Worm (Caenorhabditis elegans) whole organism, L1 larva: ENCODE measurements around the gene C04C3.9.

ENCODE experiments used
- C04F5.9 ChIP-seq: sonication (generic microtip); optimal IDR thresholded peaks from 2 replicates; lab custom pipeline; 2016; ENCODE audit warnings: missing genetic modification characterization, missing compliant biosample characterization
- C16A3.4 ChIP-seq: fragments of 150-350 bp; optimal IDR thresholded peaks from 2 replicates; lab custom pipeline; 2014; ENCODE audit warnings: missing biosample characterization, missing genetic modification characterization
- C34B4.2 ChIP-seq: sonication (generic microtip); optimal IDR thresholded peaks from 2 replicates; lab custom pipeline; 2017; ENCODE audit warnings: mild to moderate bottlenecking, missing genetic modification characterization, missing compliant biosample characterization
- F16B12.6 ChIP-seq: fragments of 150-350 bp; optimal IDR thresholded peaks from 2 replicates; lab custom pipeline; 2014; ENCODE audit warnings: missing biosample characterization, missing genetic modification characterization
- aly-2 ChIP-seq: fragments of 150-350 bp; optimal IDR thresholded peaks from 2 replicates; lab custom pipeline; 2014; ENCODE audit warnings: missing biosample characterization, missing genetic modification characterization
- ceh-63 ChIP-seq: fragments of 200-800 bp; sonication (Bioruptor generic); optimal IDR thresholded peaks from 2 replicates; lab custom pipeline; 2018; ENCODE audit warnings: mild to moderate bottlenecking, missing genetic modification characterization, missing compliant biosample characterization
- ceh-8 ChIP-seq: fragments of 200-800 bp; sonication (Bioruptor generic); optimal IDR thresholded peaks from 2 replicates; lab custom pipeline; 2018; ENCODE audit warnings: mild to moderate bottlenecking, missing genetic modification characterization, moderate library complexity, missing compliant biosample characterization
- ceh-82 ChIP-seq, 3 experiments: fragments of 150-350 bp in 1 of 3; sonication (generic microtip) in 2 of 3; optimal IDR thresholded peaks; 2 replicates each; lab custom pipeline; 2014 to 2017; ENCODE audit warnings: missing biosample characterization in 3 of 3, missing genetic modification characterization in 3 of 3
- dpl-1 ChIP-seq, 3 experiments: fragments of 150-350 bp in 2 of 3; sonication (generic microtip) in 1 of 3; optimal IDR thresholded peaks; 2 replicates each; lab custom pipeline; 2014 to 2017; ENCODE audit warnings: missing biosample characterization in 3 of 3, missing genetic modification characterization in 3 of 3, missing genetic modification reagents in 3 of 3
- egl-13 ChIP-seq: sonication (generic microtip); optimal IDR thresholded peaks from 2 replicates; lab custom pipeline; 2016; ENCODE audit warnings: missing genotype, missing genetic modification reagents, missing genetic modification characterization, missing compliant biosample characterization
- egl-27 ChIP-seq, 2 experiments: fragments of 150-350 bp in 1 of 2; sonication (generic microtip); optimal IDR thresholded peaks; 3 replicates each; lab custom pipeline; 2017 to 2018; ENCODE audit warnings: missing biosample characterization in 2 of 2, missing genetic modification characterization in 2 of 2, missing genetic modification reagents in 2 of 2
- fkh-10 ChIP-seq: sonication (generic microtip); optimal IDR thresholded peaks from 2 replicates; lab custom pipeline; 2017; ENCODE audit warnings: missing biosample characterization, missing genetic modification reagents, missing genetic modification characterization
- hlh-4 ChIP-seq: sonication (generic microtip); optimal IDR thresholded peaks from 2 replicates; lab custom pipeline; 2016; ENCODE audit warnings: mild to moderate bottlenecking, missing genetic modification characterization, missing compliant biosample characterization
- irx-1 ChIP-seq: sonication (generic microtip); optimal IDR thresholded peaks from 2 replicates; lab custom pipeline; 2016; ENCODE audit warnings: missing genetic modification characterization, missing compliant biosample characterization
- isw-1 ChIP-seq: fragments of 200-800 bp; sonication (Bioruptor generic); IDR thresholded peaks from 2 replicates; pipeline ENCODE4 v1.3.6; 2022; ENCODE audit warnings: missing genetic modification characterization, missing compliant biosample characterization
- jun-1 ChIP-seq: fragments of 150-350 bp; optimal IDR thresholded peaks from 2 replicates; lab custom pipeline; 2014; ENCODE audit warnings: missing biosample characterization, missing genetic modification reagents, missing genetic modification characterization
- lin-14 ChIP-seq: fragments of 200-800 bp; sonication (Bioruptor generic); optimal IDR thresholded peaks from 2 replicates; lab custom pipeline; 2018; ENCODE audit warnings: mild to moderate bottlenecking, missing genetic modification characterization, moderate library complexity, missing compliant biosample characterization
- lin-15B ChIP-seq: fragments of 150-350 bp; sonication (generic microtip); optimal IDR thresholded peaks from 3 replicates; lab custom pipeline; 2014; ENCODE audit warnings: missing biosample characterization, missing genetic modification characterization
- lin-39 ChIP-seq: fragments of 150-350 bp; optimal IDR thresholded peaks from 2 replicates; lab custom pipeline; 2014; ENCODE audit warnings: missing biosample characterization, missing genetic modification reagents, missing genetic modification characterization
- lsy-2 ChIP-seq, 2 experiments: fragments of 150-350 bp; optimal IDR thresholded peaks; 2 replicates each; lab custom pipeline; 2014; ENCODE audit warnings: missing biosample characterization in 2 of 2, missing genetic modification characterization in 2 of 2
- mab-9 ChIP-seq: fragments of 200-800 bp; sonication (Bioruptor generic); IDR thresholded peaks from 2 replicates; pipeline ENCODE4 v1.3.6; 2022; ENCODE audit warnings: missing genetic modification reagents, missing genetic modification characterization, missing compliant biosample characterization
- mdl-1 ChIP-seq, 2 experiments: fragments of 150-350 bp; optimal IDR thresholded peaks; 2 replicates each; lab custom pipeline; 2014 to 2017; ENCODE audit warnings: missing biosample characterization in 2 of 2, missing genetic modification characterization in 2 of 2, inconsistent platforms in 1 of 2
- mef-2 ChIP-seq: fragments of 150-350 bp; optimal IDR thresholded peaks from 2 replicates; lab custom pipeline; 2014; ENCODE audit warnings: missing biosample characterization, missing genetic modification characterization
- mep-1 ChIP-seq: fragments of 150-350 bp; optimal IDR thresholded peaks from 2 replicates; lab custom pipeline; 2014; ENCODE audit warnings: missing biosample characterization, missing genetic modification characterization
- nhr-12 ChIP-seq: sonication (generic microtip); optimal IDR thresholded peaks from 2 replicates; lab custom pipeline; 2017; ENCODE audit warnings: missing biosample characterization, missing genetic modification characterization
- nhr-20 ChIP-seq: sonication (generic microtip); optimal IDR thresholded peaks from 2 replicates; lab custom pipeline; 2016; ENCODE audit warnings: mild to moderate bottlenecking, missing genetic modification characterization, missing compliant biosample characterization
- nhr-28 ChIP-seq: fragments of 150-350 bp; optimal IDR thresholded peaks from 2 replicates; lab custom pipeline; 2014; ENCODE audit warnings: missing biosample characterization, missing genetic modification characterization
- nhr-71 ChIP-seq: sonication (generic microtip); optimal IDR thresholded peaks from 2 replicates; lab custom pipeline; 2016; ENCODE audit warnings: mild to moderate bottlenecking, missing genetic modification characterization, moderate library complexity, missing compliant biosample characterization
- nhr-77 ChIP-seq: fragments of 150-350 bp; optimal IDR thresholded peaks from 2 replicates; lab custom pipeline; 2014; ENCODE audit warnings: missing biosample characterization, missing genetic modification characterization
- pag-3 ChIP-seq: sonication (generic microtip); optimal IDR thresholded peaks from 2 replicates; lab custom pipeline; 2017; ENCODE audit warnings: missing genetic modification characterization, mild to moderate bottlenecking, missing compliant biosample characterization, antibody characterized with exemption, borderline replicate concordance; ENCODE audit not compliant: insufficient read depth
- pax-3 ChIP-seq: fragments of 200-800 bp; sonication (Bioruptor generic); optimal IDR thresholded peaks from 2 replicates; lab custom pipeline; 2018; ENCODE audit warnings: mild to moderate bottlenecking, missing genetic modification characterization, moderate library complexity, missing compliant biosample characterization
- sox-4 ChIP-seq: sonication (generic microtip); optimal IDR thresholded peaks from 2 replicates; lab custom pipeline; 2016; ENCODE audit warnings: missing genetic modification characterization, missing compliant biosample characterization
- sptf-1 ChIP-seq: fragments of 150-350 bp; optimal IDR thresholded peaks from 2 replicates; lab custom pipeline; 2014; ENCODE audit warnings: missing biosample characterization, missing genetic modification characterization
- unc-98 ChIP-seq: fragments of 200-800 bp; sonication (Bioruptor generic); IDR thresholded peaks from 2 replicates; pipeline ENCODE4 v1.3.6; 2022; ENCODE audit warnings: missing genetic modification characterization, missing compliant biosample characterization
- vab-15 ChIP-seq: sonication (generic microtip); optimal IDR thresholded peaks from 2 replicates; lab custom pipeline; 2017; ENCODE audit warnings: missing genotype, mild to moderate bottlenecking, missing genetic modification characterization, missing compliant biosample characterization
- zag-1 ChIP-seq: fragments of 150-350 bp; optimal IDR thresholded peaks from 2 replicates; lab custom pipeline; 2014; ENCODE audit warnings: missing biosample characterization, missing genetic modification characterization
- zip-4 ChIP-seq: fragments of 200-800 bp; sonication (Bioruptor generic); optimal IDR thresholded peaks from 2 replicates; lab custom pipeline; 2018; ENCODE audit warnings: mild to moderate bottlenecking, missing genetic modification characterization, moderate library complexity, missing compliant biosample characterization

Gene C04C3.9

DNA sequence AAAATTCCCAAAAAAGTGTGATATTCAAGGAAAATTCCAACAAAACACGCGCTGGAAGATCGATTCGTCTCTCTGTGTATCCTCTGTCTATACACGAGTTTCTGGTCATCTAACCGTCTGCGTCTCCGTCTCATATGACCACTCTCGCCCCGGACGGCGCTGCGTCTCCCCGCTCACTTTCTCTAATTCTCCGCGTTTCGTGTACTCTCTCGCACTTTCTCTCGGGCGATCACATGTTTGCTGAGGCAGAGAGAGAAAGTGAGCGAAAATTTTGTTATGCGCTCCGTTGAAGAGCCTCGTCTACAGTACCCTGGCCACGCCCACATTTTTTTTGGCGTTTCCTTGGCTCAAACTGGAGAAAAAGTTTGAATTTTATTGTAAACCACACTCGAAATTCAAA is 43.7 kb downstream of the C04C3.9 start (continued):
- TF ChIP-seq ceh-8 (GFP tag; lab: Kevin White, UChicago) (peak; percentile 87), egl-27 (tag; optimal IDR thresholded peaks at IDR 0.05; lab: Kevin White, UChicago) (peak in 1 of 2 experiments; percentile 55), C16A3.4 (tag; lab: Kevin White, UChicago) (peak; percentile 65), ceh-82 (tag; optimal IDR thresholded peaks at IDR 0.05; lab: Kevin White, UChicago) (peak; percentile 49 to 92 (median 82)), aly-2 (tag; lab: Kevin White, UChicago) (no peak), sox-4 (tag; lab: Kevin White, UChicago) (peak; percentile 78), vab-15 (tag; lab: Kevin White, UChicago) (no peak), mdl-1 (tag; optimal IDR thresholded peaks at IDR 0.05; lab: Kevin White, UChicago) (peak; percentile 58 to 95), lin-39 (peak; percentile 80), C34B4.2 (tag; lab: Kevin White, UChicago) (no peak), nhr-77 (tag; lab: Kevin White, UChicago) (peak; percentile 78), dpl-1 (GFP tag; optimal IDR thresholded peaks at IDR 0.05; lab: Kevin White, UChicago) (peak; percentile 81 to 83 (median 82)), lin-15B (peak; percentile 67), nhr-12 (no peak), lin-14 (peak; percentile 98), C04F5.9 (tag; lab: Kevin White, UChicago) (peak; percentile 66), sptf-1 (tag; lab: Kevin White, UChicago) (no peak), zag-1 (tag; lab: Kevin White, UChicago) (no peak), fkh-10 (peak; percentile 90), nhr-20 (tag; lab: Kevin White, UChicago) (peak; percentile 95), jun-1 (peak; percentile 87), mef-2 (tag; lab: Kevin White, UChicago) (peak; percentile 41), ceh-63 (GFP tag; lab: Kevin White, UChicago) (no peak), egl-13 (tag; lab: Kevin White, UChicago) (peak; percentile 86), zip-4 (peak; percentile 74), isw-1 (GFP tag; lab: Robert Waterston, UW) (peak; percentile 90), pax-3 (tag; lab: Kevin White, UChicago) (peak; percentile 74), hlh-4 (tag; lab: Kevin White, UChicago) (no peak), unc-98 (GFP tag; lab: Robert Waterston, UW) (0 out of 2 replicates have a peak, but pooled peaks have one; percentile 36), nhr-71 (tag; lab: Kevin White, UChicago) (peak; percentile 98)

DNA sequence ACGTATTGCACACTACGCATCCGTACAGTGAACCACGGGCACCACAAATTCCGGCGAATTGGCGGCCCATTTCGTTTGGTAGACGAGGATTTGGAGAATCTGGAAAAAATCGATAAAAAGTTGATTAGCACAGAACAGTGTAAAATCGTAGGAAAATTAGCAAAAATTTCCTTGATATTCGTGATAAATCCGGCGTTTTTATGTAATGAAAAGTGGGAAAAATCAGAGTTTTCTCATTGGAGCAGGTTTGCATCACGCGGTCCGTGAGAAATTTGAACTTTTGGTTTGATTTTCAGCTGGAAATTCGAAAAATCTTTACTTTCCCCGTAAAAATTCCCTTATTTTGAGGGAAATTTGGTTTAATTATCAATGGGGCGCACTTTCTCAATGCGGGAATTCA is 44.3 kb downstream of the C04C3.9 start, which contains the start of gene B0546.4:
TSS of gene B0546.4 (minus strand) at position 101 of the 400 bp plus-strand sequence.
- no peak for TF ChIP-seq egl-27 (tag; optimal IDR thresholded peaks at IDR 0.05; lab: Kevin White, UChicago)
- no peak for TF ChIP-seq mep-1 (tag; lab: Kevin White, UChicago)
- TF ChIP-seq nhr-28 (tag; lab: Kevin White, UChicago), result no peak
- no peak for TF ChIP-seq nhr-20 (tag; lab: Kevin White, UChicago)
- TF ChIP-seq F16B12.6 (tag; lab: Kevin White, UChicago), result no peak
- TF ChIP-seq pag-3 (tag; lab: Kevin White, UChicago), result no peak
- TF ChIP-seq irx-1 (tag; lab: Kevin White, UChicago), result no peak

- TF ChIP-seq lsy-2 (tag; optimal IDR thresholded peaks at IDR 0.05; lab: Kevin White, UChicago) (peak; percentile 20 to 21), mab-9 (GFP tag; lab: Robert Waterston, UW) (no peak)
Observed at ce11 chrIV:3383203-3383602, 45.1 kb downstream of the C04C3.9 start.
